Worm (Caenorhabditis elegans) whole organism, young adult: ENCODE measurements around the gene nspf-3.
"Not testable (repeated sequence)": the region's sequence is repeated elsewhere in the genome, so short reads cannot be mapped to it uniquely, and the experiment has no call there.

ENCODE experiments used
- B0019.2 ChIP-seq: fragments of 200-800 bp; sonication (Bioruptor generic); conservative IDR thresholded peaks from 2 replicates; pipeline ENCODE4 v1.3.6; 2022; ENCODE audit warnings: missing genetic modification reagents, missing genetic modification characterization, missing compliant biosample characterization
- B0336.3 ChIP-seq: fragments of 200-800 bp; sonication (Bioruptor generic); IDR thresholded peaks from 2 replicates; pipeline ENCODE4 v1.3.6; 2022; ENCODE audit warnings: missing genetic modification characterization, missing compliant biosample characterization
- C06A6.2 ChIP-seq: fragments of 200-800 bp; sonication (Bioruptor generic); conservative IDR thresholded peaks from 2 replicates; pipeline ENCODE4 v1.3.6; 2022; ENCODE audit warnings: missing genetic modification characterization, missing compliant biosample characterization
- D2030.7 ChIP-seq: fragments of 200-800 bp; sonication (Bioruptor generic); IDR thresholded peaks from 2 replicates; pipeline ENCODE4 v1.3.6; 2022; ENCODE audit warnings: missing genetic modification reagents, missing genetic modification characterization, missing compliant biosample characterization
- F22D6.2 ChIP-seq: sonication (generic microtip); optimal IDR thresholded peaks from 2 replicates; lab custom pipeline; 2016; ENCODE audit warnings: mild to moderate bottlenecking, missing genetic modification characterization, missing compliant biosample characterization
- F55B11.4 ChIP-seq: sonication (generic microtip); optimal IDR thresholded peaks from 2 replicates; lab custom pipeline; 2016; ENCODE audit warnings: missing compliant biosample characterization, missing genetic modification characterization, borderline replicate concordance; ENCODE audit not compliant: insufficient read depth
- K12H6.12 ChIP-seq: fragments of 200-800 bp; sonication (Bioruptor generic); optimal IDR thresholded peaks from 2 replicates; lab custom pipeline; 2018; ENCODE audit warnings: mild to moderate bottlenecking, missing genetic modification characterization, missing compliant biosample characterization
- T26A5.8 ChIP-seq: sonication (generic microtip); optimal IDR thresholded peaks from 2 replicates; lab custom pipeline; 2016; ENCODE audit warnings: missing genetic modification characterization, missing compliant biosample characterization
- Y79H2A.3 ChIP-seq: fragments of 200-800 bp; sonication (Bioruptor generic); conservative IDR thresholded peaks from 2 replicates; pipeline ENCODE4 v1.3.6; 2022; ENCODE audit warnings: missing genetic modification reagents, missing genetic modification characterization, missing compliant biosample characterization
- atf-7 ChIP-seq: sonication (generic microtip); optimal IDR thresholded peaks from 2 replicates; lab custom pipeline; 2017; ENCODE audit warnings: mild to moderate bottlenecking, missing genetic modification characterization, missing compliant biosample characterization
- attf-3 ChIP-seq: fragments of 200-800 bp; sonication (Bioruptor generic); conservative IDR thresholded peaks from 2 replicates; pipeline ENCODE4 v1.3.6; 2022; ENCODE audit warnings: missing genetic modification reagents, missing genetic modification characterization, missing compliant biosample characterization
- attf-6 ChIP-seq: fragments of 200-800 bp; sonication (Bioruptor generic); IDR thresholded peaks from 2 replicates; pipeline ENCODE4 v1.3.6; 2022; ENCODE audit warnings: missing genetic modification reagents, missing genetic modification characterization, missing compliant biosample characterization
- bed-1 ChIP-seq: fragments of 200-800 bp; sonication (Bioruptor generic); IDR thresholded peaks from 2 replicates; pipeline ENCODE4 v1.3.6; 2022; ENCODE audit warnings: missing genetic modification reagents, missing genetic modification characterization, missing compliant biosample characterization
- ceh-40 ChIP-seq: fragments of 200-800 bp; sonication (Bioruptor generic); IDR thresholded peaks from 2 replicates; pipeline ENCODE4 v1.3.6; 2022; ENCODE audit warnings: missing genetic modification characterization, missing compliant biosample characterization
- ceh-79 ChIP-seq: sonication (generic microtip); optimal IDR thresholded peaks from 2 replicates; lab custom pipeline; 2017; ENCODE audit warnings: mild to moderate bottlenecking, missing genetic modification characterization, missing compliant biosample characterization
- dox-1 ChIP-seq: fragments of 200-800 bp; sonication (Bioruptor generic); IDR thresholded peaks from 2 replicates; pipeline ENCODE4 v1.3.6; 2022; ENCODE audit warnings: missing genetic modification reagents, missing genetic modification characterization, missing compliant biosample characterization
- egl-44 ChIP-seq: fragments of 200-800 bp; sonication (Bioruptor generic); IDR thresholded peaks from 2 replicates; pipeline ENCODE4 v1.3.6; 2022; ENCODE audit warnings: missing genetic modification reagents, missing genetic modification characterization, missing compliant biosample characterization
- egrh-3 ChIP-seq: fragments of 200-800 bp; sonication (Bioruptor generic); IDR thresholded peaks from 2 replicates; pipeline ENCODE4 v1.3.6; 2022; ENCODE audit warnings: missing genetic modification reagents, missing genetic modification characterization, missing compliant biosample characterization
- hlh-12 ChIP-seq: sonication (generic microtip); optimal IDR thresholded peaks from 2 replicates; lab custom pipeline; 2016; ENCODE audit warnings: missing genetic modification characterization, missing compliant biosample characterization
- hmg-1.2 ChIP-seq: fragments of 200-800 bp; sonication (Bioruptor generic); IDR thresholded peaks from 2 replicates; pipeline ENCODE4 v1.3.6; 2022; ENCODE audit warnings: missing genetic modification reagents, missing genetic modification characterization, missing compliant biosample characterization
- hsf-1 ChIP-seq: fragments of 200-800 bp; sonication (Bioruptor generic); IDR thresholded peaks from 2 replicates; pipeline ENCODE4 v1.3.6; 2022; ENCODE audit warnings: missing genetic modification reagents, missing genetic modification characterization, missing compliant biosample characterization
- lir-1 ChIP-seq: fragments of 200-800 bp; sonication (Bioruptor generic); conservative IDR thresholded peaks from 2 replicates; pipeline ENCODE4 v1.3.6; 2022; ENCODE audit warnings: missing genetic modification reagents, missing genetic modification characterization, missing compliant biosample characterization
- lsy-27 ChIP-seq: sonication (generic microtip); optimal IDR thresholded peaks from 2 replicates; lab custom pipeline; 2017; ENCODE audit warnings: missing genetic modification characterization, mild to moderate bottlenecking, missing compliant biosample characterization, antibody characterized with exemption, missing genotype, borderline replicate concordance; ENCODE audit not compliant: insufficient read depth
- nfya-2 ChIP-seq: fragments of 200-800 bp; sonication (Bioruptor generic); IDR thresholded peaks from 2 replicates; pipeline ENCODE4 v1.3.6; 2022; ENCODE audit warnings: missing genetic modification reagents, missing genetic modification characterization, missing compliant biosample characterization
- nhr-179 ChIP-seq: sonication (generic microtip); optimal IDR thresholded peaks from 2 replicates; lab custom pipeline; 2016; ENCODE audit warnings: mild to moderate bottlenecking, missing genetic modification characterization, missing compliant biosample characterization
- nhr-27 ChIP-seq: fragments of 200-800 bp; sonication (Bioruptor generic); optimal IDR thresholded peaks from 2 replicates; lab custom pipeline; 2018; ENCODE audit warnings: mild to moderate bottlenecking, missing genetic modification characterization, moderate library complexity, missing compliant biosample characterization
- nhr-80 ChIP-seq: sonication (generic microtip); optimal IDR thresholded peaks from 2 replicates; lab custom pipeline; 2016; ENCODE audit warnings: missing genetic modification characterization, missing compliant biosample characterization
- nhr-90 ChIP-seq: sonication (generic microtip); optimal IDR thresholded peaks from 2 replicates; lab custom pipeline; 2016; ENCODE audit warnings: missing genotype, mild to moderate bottlenecking, missing genetic modification characterization, missing compliant biosample characterization
- rec-8 ChIP-seq, 2 experiments: sonication (generic microtip); optimal IDR thresholded peaks; 2 replicates each; lab custom pipeline; 2016; ENCODE audit warnings: mild to moderate bottlenecking in 2 of 2, missing genetic modification characterization in 2 of 2, missing genetic modification reagents in 2 of 2, missing genotype in 2 of 2, missing biosample characterization in 1 of 2, missing compliant biosample characterization in 1 of 2, moderate library complexity in 1 of 2
- tbp1 ChIP-seq: fragments of 200-800 bp; sonication (Bioruptor generic); optimal IDR thresholded peaks from 2 replicates; lab custom pipeline; 2018; ENCODE audit warnings: mild to moderate bottlenecking, missing genetic modification characterization, missing compliant biosample characterization
- tbx-9 ChIP-seq: sonication (generic microtip); optimal IDR thresholded peaks from 2 replicates; lab custom pipeline; 2016; ENCODE audit warnings: borderline replicate concordance, missing genetic modification characterization, inconsistent platforms, missing compliant biosample characterization
- ztf-22 ChIP-seq: fragments of 200-800 bp; sonication (Bioruptor generic); optimal IDR thresholded peaks from 2 replicates; lab custom pipeline; 2018; ENCODE audit warnings: mild to moderate bottlenecking, missing genetic modification characterization, moderate library complexity, missing compliant biosample characterization
- ztf-26 ChIP-seq: sonication (generic microtip); optimal IDR thresholded peaks from 2 replicates; lab custom pipeline; 2017; ENCODE audit warnings: missing genetic modification characterization, missing compliant biosample characterization
- ztf-3 ChIP-seq: fragments of 200-800 bp; sonication (Bioruptor generic); optimal IDR thresholded peaks from 2 replicates; lab custom pipeline; 2018; ENCODE audit warnings: mild to moderate bottlenecking, missing genetic modification characterization, missing compliant biosample characterization

The nspf-3 gene

DNA sequence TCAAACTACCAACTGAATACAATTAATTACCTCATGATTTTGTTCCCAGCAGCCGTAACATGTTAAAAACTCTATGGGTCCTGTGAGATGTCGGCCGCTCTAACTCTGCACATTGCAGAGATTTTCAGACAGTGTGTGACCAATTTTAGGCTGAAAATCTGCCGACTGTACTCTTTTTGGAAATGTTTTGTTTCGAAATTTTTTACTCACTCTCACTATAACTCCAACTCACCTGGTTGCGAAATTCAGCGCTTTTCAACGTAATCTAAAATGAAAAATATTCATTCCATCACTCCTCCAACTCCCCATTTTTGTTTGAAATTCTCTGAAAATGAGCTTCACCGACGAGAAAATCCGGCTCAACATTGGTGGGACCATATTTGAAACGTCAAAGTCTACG lies 40.4 kb downstream of the nspf-3 start, which contains the start of the genes F22E5.13 and F22E5.6:
Gene F22E5.13, minus strand, starts transcription at position 101 of the 400 bp plus-strand sequence.
Gene F22E5.6, plus strand, starts transcription at position 297 of the 400 bp plus-strand sequence.
- TF ChIP-seq tbx-9 (tag; lab: Kevin White, UChicago) = no peak

DNA sequence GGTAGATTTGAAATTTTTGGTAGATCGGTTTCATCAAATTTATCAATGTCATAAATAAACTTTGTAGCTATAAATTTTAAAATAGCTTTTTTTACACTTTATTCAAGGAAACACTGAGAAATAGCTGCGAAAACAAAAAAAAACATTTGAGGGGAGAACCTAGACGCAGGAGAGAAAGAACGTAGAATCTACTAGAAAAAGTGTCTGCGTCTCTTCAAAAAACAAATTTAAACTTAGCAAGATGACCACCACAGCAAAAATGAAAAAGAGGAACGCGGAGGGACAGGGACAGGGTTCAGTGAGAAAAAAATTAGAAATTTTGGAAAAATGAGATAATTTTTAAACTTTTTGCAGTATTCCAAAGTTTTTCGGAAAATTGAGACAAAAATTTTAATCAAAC lies 41.0 kb downstream of the nspf-3 start:
- TF ChIP-seq F55B11.4 (no peak), C06A6.2 (0 out of 2 replicates have a peak, but pooled peaks have one; percentile 16), hmg-1.2 (GFP tag; lab: Robert Waterston, UW) (peak; percentile 28; the same call in 1 of the 2 replicates), ztf-3 (GFP tag; lab: Kevin White, UChicago) (no peak)

DNA sequence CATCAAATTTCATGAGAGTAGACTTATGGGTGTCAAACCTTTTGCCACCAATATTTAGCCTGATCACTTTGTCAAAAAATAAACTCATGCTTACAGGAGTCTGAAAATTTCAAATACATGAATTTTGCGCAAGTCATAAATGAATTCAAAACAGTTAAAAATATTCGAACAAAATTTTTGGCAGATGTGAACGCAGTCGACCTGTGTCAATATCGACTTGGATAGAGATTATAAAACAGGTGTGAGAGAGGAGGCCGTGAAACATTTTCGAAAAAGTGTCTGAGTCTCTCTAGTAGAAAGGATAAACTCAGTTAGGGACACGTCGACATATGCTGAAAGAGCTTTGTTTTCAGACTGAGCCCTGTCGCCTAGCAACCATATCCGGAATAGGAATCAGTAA lies 43.2 kb downstream of the nspf-3 start, which contains the start of gene F22E5.12:
Gene F22E5.12, minus strand, starts transcription at position 101 of the 400 bp plus-strand sequence.
- not testable (repeated sequence) for TF ChIP-seq nhr-90 (tag; lab: Kevin White, UChicago); egrh-3 (GFP tag; lab: Robert Waterston, UW); rec-8 (tag; optimal IDR thresholded peaks at IDR 0.05; lab: Kevin White, UChicago)

DNA sequence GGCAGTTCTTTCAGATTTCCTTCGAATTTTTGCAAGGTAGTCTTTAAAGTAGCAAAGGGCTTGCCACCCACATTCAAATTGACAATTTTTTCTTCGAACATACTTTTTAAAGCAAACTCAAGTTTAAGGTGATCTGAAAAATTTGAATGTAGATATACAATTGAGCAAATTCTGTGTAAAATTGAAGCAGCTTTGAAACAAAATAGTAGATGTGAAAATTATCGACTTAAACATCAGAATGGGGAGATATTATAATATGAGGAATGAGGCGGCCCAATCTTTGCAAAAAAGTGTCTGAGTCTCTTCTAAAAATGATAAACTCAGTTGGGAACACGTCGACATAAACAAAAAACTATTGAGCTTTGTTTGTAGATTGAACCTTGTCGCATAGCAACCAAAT lies 45.5 kb downstream of the nspf-3 start, which contains the start of gene F22E5.11:
Gene F22E5.11, minus strand, starts transcription at position 101 of the 400 bp plus-strand sequence.
- TF ChIP-seq F55B11.4 (no peak), ztf-3 (GFP tag; lab: Kevin White, UChicago) (no peak), ztf-26 (no peak), nhr-80 (tag; lab: Kevin White, UChicago) (no peak), ceh-40 (GFP tag; lab: Robert Waterston, UW) (no peak), lir-1 (GFP tag; lab: Robert Waterston, UW) (no peak), F22D6.2 (tag; lab: Kevin White, UChicago) (no peak), nhr-27 (tag; lab: Kevin White, UChicago) (no peak), ceh-79 (tag; lab: Kevin White, UChicago) (no peak), nhr-179 (tag; lab: Kevin White, UChicago) (no peak), egl-44 (no peak), nfya-2 (GFP tag; lab: Robert Waterston, UW) (no peak), attf-3 (GFP tag; lab: Robert Waterston, UW) (no peak)

DNA sequence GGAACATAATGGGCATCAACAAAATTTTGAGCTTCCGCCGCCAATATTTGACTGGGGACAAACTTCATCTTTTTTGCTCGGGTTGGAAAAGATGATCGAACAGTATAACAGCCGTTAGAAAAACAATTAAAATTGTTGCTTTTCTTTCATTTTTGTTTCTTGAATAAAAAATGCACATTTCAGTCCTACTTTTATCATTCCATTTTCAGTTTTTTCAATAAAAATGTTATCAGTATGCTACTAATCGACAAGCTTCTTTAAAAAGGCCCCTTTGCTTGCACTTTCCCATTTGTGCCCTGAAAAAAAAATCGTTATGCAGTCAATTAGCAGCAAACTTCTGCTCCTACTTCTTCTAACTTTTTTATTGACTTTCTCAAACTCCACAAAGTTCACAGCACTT lies 48.2 kb downstream of the nspf-3 start, which contains the start of gene F22E5.7:
Gene F22E5.7, plus strand, starts transcription at position 301 of the 400 bp plus-strand sequence.
- TF ChIP-seq hsf-1 (GFP tag; lab: Robert Waterston, UW) (no peak), attf-6 (GFP tag; lab: Robert Waterston, UW) (no peak), tbp1 (no peak), ceh-79 (tag; lab: Kevin White, UChicago) (no peak), B0019.2 (GFP tag; lab: Robert Waterston, UW) (no peak), ztf-22 (GFP tag; lab: Kevin White, UChicago) (no peak), lsy-27 (no peak), lir-1 (GFP tag; lab: Robert Waterston, UW) (no peak), T26A5.8 (tag; lab: Kevin White, UChicago) (no peak)
- TF ChIP-seq, all 124 proteins: peak for 0

DNA sequence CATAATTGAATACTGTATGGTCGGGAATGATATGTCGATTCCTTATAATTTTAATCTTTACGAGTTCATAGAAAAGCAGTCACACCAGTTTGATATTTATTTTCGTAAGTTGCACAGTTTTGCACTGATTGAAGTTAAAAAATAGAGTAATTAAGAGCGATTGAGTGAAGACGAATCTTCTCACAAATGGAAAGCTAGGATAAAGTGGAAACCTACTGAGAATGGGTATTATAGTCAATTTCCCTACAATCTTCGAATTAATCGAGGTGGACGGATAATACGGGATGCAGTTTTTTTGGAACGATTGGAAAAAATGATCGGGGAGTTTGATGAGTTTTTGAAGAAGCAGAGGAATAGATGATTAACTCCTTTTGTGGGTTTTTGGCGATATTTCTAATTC lies 49.0 kb downstream of the nspf-3 start, which contains the start of gene F22E5.23:
Gene F22E5.23, plus strand, starts transcription at position 301 of the 400 bp plus-strand sequence.
- no peak for TF ChIP-seq B0336.3 (GFP tag; lab: Robert Waterston, UW)
- no peak for TF ChIP-seq bed-1
- no peak for TF ChIP-seq K12H6.12 (tag; lab: Kevin White, UChicago)
- no peak for TF ChIP-seq D2030.7 (GFP tag; lab: Robert Waterston, UW)
- TF ChIP-seq Y79H2A.3 (GFP tag; lab: Robert Waterston, UW) = no peak
- TF ChIP-seq hlh-12 (tag; lab: Kevin White, UChicago) = no peak
- no peak for TF ChIP-seq T26A5.8 (tag; lab: Kevin White, UChicago)
- no peak for TF ChIP-seq dox-1 (GFP tag; lab: Robert Waterston, UW)
- TF ChIP-seq ceh-79 (tag; lab: Kevin White, UChicago) = no peak
- no peak for TF ChIP-seq hsf-1 (GFP tag; lab: Robert Waterston, UW)
- TF ChIP-seq atf-7 (tag; lab: Kevin White, UChicago) = no peak
- TF ChIP-seq ztf-3 (GFP tag; lab: Kevin White, UChicago) = no peak
